Fruit fly (Drosophila melanogaster) whole organism, prepupa: Measurements from ENCODE around the gene mus101.

Source experiments
- CG6854 ChIP-seq: fragments of 200-800 bp; sonication (Bioruptor generic); optimal IDR thresholded peaks from 2 replicates; lab custom pipeline; 2017; ENCODE audit warnings: missing biosample characterization, mild to moderate bottlenecking, missing genetic modification characterization
- Hr4 ChIP-seq: fragments of 200-800 bp; sonication (Bioruptor generic); optimal IDR thresholded peaks from 3 replicates; lab custom pipeline; 2016; ENCODE audit warnings: missing biosample characterization, missing genetic modification characterization
- Lpt ChIP-seq: fragments of 200-800 bp; sonication (Bioruptor generic); optimal IDR thresholded peaks from 3 replicates; lab custom pipeline; 2016; ENCODE audit warnings: missing biosample characterization, missing genetic modification characterization
- OdsH ChIP-seq: fragments of 200-800 bp; sonication (Bioruptor generic); optimal IDR thresholded peaks from 3 replicates; lab custom pipeline; 2016; ENCODE audit warnings: missing biosample characterization, missing genetic modification characterization
- Sox102F ChIP-seq: fragments of 200-800 bp; sonication (Bioruptor generic); optimal IDR thresholded peaks from 2 replicates; lab custom pipeline; 2016; ENCODE audit warnings: missing biosample characterization, mild to moderate bottlenecking, missing genetic modification characterization
- dsx ChIP-seq: fragments of 200-800 bp; optimal IDR thresholded peaks from 3 replicates; lab custom pipeline; 2019; ENCODE audit warnings: missing biosample characterization, mild to moderate bottlenecking, missing genetic modification characterization, moderate library complexity; ENCODE audit not compliant: poor library complexity, severe bottlenecking
- eg ChIP-seq: fragments of 200-800 bp; sonication (Bioruptor generic); IDR thresholded peaks from 3 replicates; pipeline ENCODE4 v1.3.6; 2022; ENCODE audit warnings: missing biosample characterization, missing genetic modification characterization
- ss ChIP-seq, 2 experiments: fragments of 200-800 bp; sonication (Bioruptor generic); optimal IDR thresholded peaks; 2 replicates in 1 of 2; 3 replicates in 1 of 2; lab custom pipeline; 2017 to 2018; ENCODE audit warnings: mild to moderate bottlenecking in 2 of 2, missing biosample characterization in 2 of 2, missing genetic modification characterization in 2 of 2, moderate library complexity in 1 of 2
- vri ChIP-seq: fragments of 200-800 bp; sonication (Bioruptor generic); optimal IDR thresholded peaks from 3 replicates; lab custom pipeline; 2016; ENCODE audit warnings: missing biosample characterization, mild to moderate bottlenecking, missing genetic modification characterization

DNA sequence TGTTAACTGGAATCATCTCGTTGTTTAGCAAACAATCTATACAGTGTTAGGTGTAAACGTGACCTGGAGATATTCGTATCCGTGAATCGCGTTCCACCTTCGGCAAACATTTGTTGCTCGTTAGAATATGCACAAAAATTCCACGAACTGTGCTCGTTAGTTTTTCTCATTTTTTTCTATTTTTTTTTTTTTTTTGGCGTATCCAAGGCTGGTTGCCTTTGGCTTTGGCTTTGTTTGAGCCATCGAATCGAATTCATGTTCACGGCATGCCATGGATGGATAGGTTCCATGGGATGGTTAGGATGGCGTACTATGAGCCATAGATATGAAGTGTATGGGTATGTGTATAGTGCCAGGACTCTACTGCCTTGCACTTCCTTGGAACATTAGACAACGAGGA, 22.4 kb upstream of the mus101 start:
- TF ChIP-seq OdsH (GFP tag; lab: Kevin White, UChicago) (no peak), CG6854 (GFP tag; lab: Kevin White, UChicago) (no peak), Lpt (GFP tag; lab: Kevin White, UChicago) (no peak), vri (GFP tag; lab: Kevin White, UChicago) (no peak), eg (GFP tag; lab: Robert Waterston, UW) (no peak), dsx (GFP tag; lab: Kevin White, UChicago) (no peak), Hr4 (GFP tag; lab: Kevin White, UChicago) (no peak), ss (GFP tag; optimal IDR thresholded peaks at IDR 0.05; lab: Kevin White, UChicago) (no peak), Sox102F (GFP tag; lab: Kevin White, UChicago) (no peak)
